Fruit fly (Drosophila melanogaster) whole organism, pupa: ENCODE data around the gene sad.
A peak's percentile ranks its signal among the peaks of the same experiment; 100 is the strongest.

Source experiments
- CG15710 ChIP-seq: fragments of 200-800 bp; sonication (Bioruptor generic); optimal IDR thresholded peaks from 2 replicates; lab custom pipeline; 2018; ENCODE audit warnings: missing biosample characterization, mild to moderate bottlenecking, missing genetic modification characterization, moderate library complexity
- CG34367 ChIP-seq: fragments of 200-800 bp; sonication (Bioruptor generic); optimal IDR thresholded peaks from 2 replicates; lab custom pipeline; 2018; ENCODE audit warnings: missing biosample characterization, mild to moderate bottlenecking, missing genetic modification characterization
- CG4496 ChIP-seq: fragments of 200-800 bp; sonication (Bioruptor generic); IDR thresholded peaks from 3 replicates; pipeline ENCODE4 v1.3.6; 2022; ENCODE audit warnings: missing biosample characterization, missing genetic modification characterization
- CG8159 ChIP-seq: fragments of 200-800 bp; sonication (Bioruptor generic); optimal IDR thresholded peaks from 3 replicates; lab custom pipeline; 2018; ENCODE audit warnings: missing biosample characterization, mild to moderate bottlenecking, missing genetic modification characterization, moderate library complexity
- CG8301 ChIP-seq: fragments of 200-800 bp; sonication (Bioruptor generic); optimal IDR thresholded peaks from 2 replicates; lab custom pipeline; 2018; ENCODE audit warnings: missing biosample characterization, mild to moderate bottlenecking, missing genetic modification characterization
- D1 ChIP-seq: fragments of 200-800 bp; sonication (Bioruptor generic); optimal IDR thresholded peaks from 2 replicates; lab custom pipeline; 2018; ENCODE audit warnings: missing biosample characterization, mild to moderate bottlenecking, missing genetic modification characterization, moderate library complexity
- EcR ChIP-seq: fragments of 200-800 bp; sonication (Bioruptor generic); optimal IDR thresholded peaks from 3 replicates; lab custom pipeline; 2019; ENCODE audit warnings: missing biosample characterization, missing genetic modification characterization, mild to moderate bottlenecking, moderate library complexity, missing genetic modification reagents
- Pif1B ChIP-seq: fragments of 200-800 bp; sonication (Bioruptor generic); optimal IDR thresholded peaks from 3 replicates; lab custom pipeline; 2016; ENCODE audit warnings: missing biosample characterization, missing genetic modification characterization
- gl ChIP-seq: fragments of 200-800 bp; sonication (Bioruptor generic); optimal IDR thresholded peaks from 2 replicates; lab custom pipeline; 2018; ENCODE audit warnings: missing biosample characterization, mild to moderate bottlenecking, missing genetic modification characterization

- TF ChIP-seq Pif1B (GFP tag; lab: Kevin White, UChicago) (no peak), EcR (GFP tag; lab: Kevin White, UChicago) (peak; percentile 50), CG8159 (peak; percentile 36), CG8301 (tag; lab: Kevin White, UChicago) (no peak), CG15710 (peak; percentile 45), CG4496 (GFP tag; lab: Robert Waterston, UW) (peak; percentile 27; the same call in 1 of the 3 replicates), D1 (tag; lab: Kevin White, UChicago) (no peak), CG34367 (tag; lab: Kevin White, UChicago) (peak; percentile 18), gl (tag; lab: Kevin White, UChicago) (peak; percentile 23)
Observed at dm6 chr3R:11865132-11865531, 11.9 kb upstream of the sad start.
